Worm (Caenorhabditis elegans) whole organism, late embryonic: ENCODE data around the gene pqn-2.

Experiments
- ceh-24 ChIP-seq: sonication (generic microtip); optimal IDR thresholded peaks from 2 replicates; lab custom pipeline; 2016; ENCODE audit warnings: mild to moderate bottlenecking, missing genetic modification characterization, missing compliant biosample characterization
- elt-2 ChIP-seq: sonication (generic microtip); optimal IDR thresholded peaks from 2 replicates; lab custom pipeline; 2016; ENCODE audit warnings: missing genetic modification reagents, missing genetic modification characterization, missing compliant biosample characterization
- lim-6 ChIP-seq: sonication (generic microtip); optimal IDR thresholded peaks from 2 replicates; lab custom pipeline; 2016; ENCODE audit warnings: missing genetic modification characterization, missing compliant biosample characterization
- pag-3 ChIP-seq: sonication (generic microtip); optimal IDR thresholded peaks from 2 replicates; lab custom pipeline; 2016; ENCODE audit warnings: missing compliant biosample characterization, missing genetic modification characterization, borderline replicate concordance
- pqm-1 ChIP-seq: sonication (generic microtip); optimal IDR thresholded peaks from 2 replicates; lab custom pipeline; 2016; ENCODE audit warnings: missing genetic modification characterization, missing compliant biosample characterization
- sdc-2 ChIP-seq: sonication (generic microtip); optimal IDR thresholded peaks from 2 replicates; lab custom pipeline; 2016; ENCODE audit warnings: missing genotype, missing genetic modification characterization, missing compliant biosample characterization
- sox-4 ChIP-seq: sonication (generic microtip); optimal IDR thresholded peaks from 2 replicates; lab custom pipeline; 2017; ENCODE audit warnings: mild to moderate bottlenecking, missing genetic modification characterization, inconsistent platforms, missing compliant biosample characterization
- ttx-3 ChIP-seq: sonication (generic microtip); optimal IDR thresholded peaks from 2 replicates; lab custom pipeline; 2016; ENCODE audit warnings: missing genetic modification reagents, missing genetic modification characterization, missing compliant biosample characterization
- unc-55 ChIP-seq: sonication (generic microtip); optimal IDR thresholded peaks from 2 replicates; lab custom pipeline; 2017; ENCODE audit warnings: missing biosample characterization, missing genetic modification reagents, missing genetic modification characterization

ce11 chrV:10416925-10417324 is 34.7 kb downstream of the pqn-2 start, which contains the start of gene F15H10.10:
- TF ChIP-seq sox-4 (tag; lab: Kevin White, UChicago) (no peak), elt-2 (no peak), sdc-2 (no peak), pqm-1 (no peak), unc-55 (GFP tag; lab: Kevin White, UChicago) (no peak), ttx-3 (tag; lab: Kevin White, UChicago) (no peak), ceh-24 (tag; lab: Kevin White, UChicago) (no peak), lim-6 (no peak), pag-3 (tag; lab: Kevin White, UChicago) (no peak)
